Fruit fly (Drosophila melanogaster): ENCODE measurements around the gene CG1116.

dm6 chr3R:5207277-5208114 is 12.0 kb upstream of the CG1116 start:
- no peak for TF ChIP-seq br (GFP tag; optimal IDR thresholded peaks at IDR 0.05)
- TF ChIP-seq ey (GFP tag; optimal IDR thresholded peaks at IDR 0.05) = no peak
- TF ChIP-seq brk (GFP tag; optimal IDR thresholded peaks at IDR 0.05) = no peak
- TF ChIP-seq usp (GFP tag; optimal IDR thresholded peaks at IDR 0.05) = no peak
- no peak for TF ChIP-seq dmrt93B (GFP tag; optimal IDR thresholded peaks at IDR 0.05)
- no peak for TF ChIP-seq fru (GFP tag; optimal IDR thresholded peaks at IDR 0.05)
- TF ChIP-seq psq (GFP tag; optimal IDR thresholded peaks at IDR 0.05) = no peak
- TF ChIP-seq Myc (optimal IDR thresholded peaks at IDR 0.05) = no peak
